Worm (Caenorhabditis elegans): ENCODE data around the gene srh-3.

srh-3 gene

DNA sequence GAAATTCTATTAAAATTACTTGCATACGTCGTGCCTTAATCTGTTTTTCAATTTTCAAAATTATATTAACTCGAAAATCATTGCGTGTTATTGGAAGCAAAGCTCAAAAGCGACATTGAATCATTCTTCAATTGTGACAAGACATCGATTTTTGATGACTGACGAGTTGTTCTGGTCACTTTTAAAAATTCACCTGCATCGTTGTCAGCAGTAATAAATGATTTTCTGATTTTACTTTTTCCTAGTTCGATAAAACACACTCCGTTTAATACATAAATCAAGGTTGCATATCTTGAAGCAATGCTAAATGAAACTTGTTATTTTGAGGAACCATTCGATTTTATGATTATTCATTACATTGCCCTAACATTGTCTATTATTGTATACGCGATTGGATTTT is at the start of gene srh-3:
srh-3 (plus strand) TSS at position 301 of the 400 bp plus-strand sequence.
- no peak for TF ChIP-seq zfp-3 (GFP tag; conservative IDR thresholded peaks at IDR 0.05)
- TF ChIP-seq ceh-28 (tag; optimal IDR thresholded peaks at IDR 0.05) = no peak
- TF ChIP-seq nhr-42 (GFP tag; IDR thresholded peaks at IDR 0.05) = no peak
- TF ChIP-seq nhr-76 (tag; optimal IDR thresholded peaks at IDR 0.05) = no peak
- no peak for TF ChIP-seq saeg-2 (GFP tag; IDR thresholded peaks at IDR 0.05)
- TF ChIP-seq tra-1 (GFP tag; IDR thresholded peaks at IDR 0.05) = no peak
- no peak for TF ChIP-seq nhr-48 (tag; optimal IDR thresholded peaks at IDR 0.05)
- no peak for TF ChIP-seq mdt-29 (GFP tag; IDR thresholded peaks at IDR 0.05)
- TF ChIP-seq nhr-111 (GFP tag; optimal IDR thresholded peaks at IDR 0.05) = no peak
- no peak for TF ChIP-seq madf-5 (GFP tag; IDR thresholded peaks at IDR 0.05)
- no peak for TF ChIP-seq mdl-1 (tag; optimal IDR thresholded peaks at IDR 0.05)
- TF ChIP-seq dmd-6 (GFP tag; IDR thresholded peaks at IDR 0.05) = no peak
- no peak for TF ChIP-seq D1046.2 (GFP tag; IDR thresholded peaks at IDR 0.05)
- no peak for TF ChIP-seq lsy-2 (tag; optimal IDR thresholded peaks at IDR 0.05)
- TF ChIP-seq daf-12 (tag; optimal IDR thresholded peaks at IDR 0.05) = no peak
- no peak for TF ChIP-seq ztf-7 (tag; optimal IDR thresholded peaks at IDR 0.05)
- TF ChIP-seq lin-13 (GFP tag; optimal IDR thresholded peaks at IDR 0.05) = no peak
- TF ChIP-seq ztf-11 (tag; optimal IDR thresholded peaks at IDR 0.05) = no peak
- TF ChIP-seq fkh-10 (GFP tag; optimal IDR thresholded peaks at IDR 0.05) = no peak
- no peak for TF ChIP-seq nhr-11 (tag; optimal IDR thresholded peaks at IDR 0.05)

ce11 chrV:1635859-1636258 is 46.5 kb upstream of the srh-3 start, which contains the start of gene str-222:
Gene str-222, plus strand, starts transcription at chrV:1636159.
- TF ChIP-seq unc-62 (GFP tag; optimal IDR thresholded peaks at IDR 0.05 in 1 of 2) (no peak), unc-62 (tag; optimal IDR thresholded peaks at IDR 0.05) (no peak), zag-1 (tag; optimal IDR thresholded peaks at IDR 0.05) (no peak), vab-7 (GFP tag; IDR thresholded peaks at IDR 0.05) (no peak), pqm-1 (tag; optimal IDR thresholded peaks at IDR 0.05) (no peak), egl-43 (GFP tag; IDR thresholded peaks at IDR 0.05) (no peak), lin-13 (GFP tag; optimal IDR thresholded peaks at IDR 0.05) (no peak)

ce11 chrV:1640008-1640407 is 42.4 kb upstream of the srh-3 start, which contains the start of gene str-221:
Gene str-221, plus strand, starts transcription at chrV:1640308.
- TF ChIP-seq zag-1 (tag; optimal IDR thresholded peaks at IDR 0.05) (no peak), aly-2 (tag; optimal IDR thresholded peaks at IDR 0.05) (no peak), snpc-1.2 (GFP tag; IDR thresholded peaks at IDR 0.05) (no peak), lin-29 (GFP tag; IDR thresholded peaks at IDR 0.05) (no peak), daf-12 (tag; optimal IDR thresholded peaks at IDR 0.05) (no peak), vab-7 (GFP tag; IDR thresholded peaks at IDR 0.05) (no peak), spr-1 (tag; optimal IDR thresholded peaks at IDR 0.05) (no peak), F44E2.7 (GFP tag; IDR thresholded peaks at IDR 0.05) (no peak), gei-8 (GFP tag; optimal IDR thresholded peaks at IDR 0.05) (no peak), ctbp-1 (GFP tag; IDR thresholded peaks at IDR 0.05) (no peak), T20F7.1 (GFP tag; optimal IDR thresholded peaks at IDR 0.05) (no peak), unc-39 (tag; optimal IDR thresholded peaks at IDR 0.05) (no peak)

DNA sequence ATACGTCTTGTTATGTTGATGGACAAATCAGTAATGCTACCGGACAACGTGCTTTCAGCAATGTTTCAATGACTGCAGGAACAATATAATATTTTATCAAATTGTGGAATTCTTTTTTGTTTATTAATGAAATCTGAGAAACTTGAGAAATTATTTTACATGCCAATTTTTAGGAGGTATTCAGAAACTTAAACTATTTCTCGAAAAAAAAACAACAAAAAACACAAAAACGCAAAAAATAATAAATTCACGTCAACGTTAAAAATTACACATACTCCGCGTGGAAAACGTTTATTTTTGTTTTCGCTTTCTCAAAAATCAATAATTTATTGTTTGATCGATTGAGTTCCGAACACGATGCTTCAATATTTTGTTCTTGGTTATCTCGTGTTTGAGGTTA is 40.2 kb upstream of the srh-3 start, which contains the start of gene Y46H3D.1:
Y46H3D.1 (plus strand) TSS at position 301 of the 400 bp plus-strand sequence.
- no peak for TF ChIP-seq nhr-102 (tag; optimal IDR thresholded peaks at IDR 0.05)
- TF ChIP-seq nhr-10 (tag; optimal IDR thresholded peaks at IDR 0.05) = no peak
- TF ChIP-seq nhr-11 (tag; optimal IDR thresholded peaks at IDR 0.05) = no peak
- TF ChIP-seq nhr-28 (tag; optimal IDR thresholded peaks at IDR 0.05) = no peak
- TF ChIP-seq T20F7.1 (GFP tag; optimal IDR thresholded peaks at IDR 0.05) = no peak

All from whole organism, L4 larva.